Worm (Caenorhabditis elegans): ENCODE results near the gene Y39G8B.9.

DNA sequence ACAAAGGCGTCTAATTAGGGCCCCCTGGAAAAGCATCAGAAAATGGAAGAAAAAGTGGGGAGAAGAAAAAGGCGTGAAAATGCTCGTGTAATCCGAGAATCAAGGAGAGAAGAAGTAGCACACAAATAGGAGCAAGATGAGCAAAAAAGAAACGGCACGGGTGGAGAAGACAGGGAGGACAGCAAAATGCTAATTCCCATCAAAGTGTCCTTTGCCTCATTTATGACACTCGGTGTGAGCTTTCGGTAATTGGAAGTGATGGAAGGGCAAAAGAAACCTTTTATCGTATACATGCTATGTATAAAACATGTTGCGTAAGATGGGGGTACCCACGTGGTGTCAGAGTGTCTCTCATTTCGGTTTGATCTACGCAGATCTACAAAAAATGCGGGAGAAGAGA, 47.6 kb upstream of the Y39G8B.9 start:
- no peak for TF ChIP-seq him-1 (tag; optimal IDR thresholded peaks at IDR 0.05)
- TF ChIP-seq W03F9.2 (tag; optimal IDR thresholded peaks at IDR 0.05): no peak

All from whole organism, L4/young adult.